Worm (Caenorhabditis elegans) whole organism, late embryonic: ENCODE results near the gene nlp-101.

Experiments used
- ama-1 ChIP-seq: fragments of 150-350 bp; optimal IDR thresholded peaks from 2 replicates; lab custom pipeline; 2014
- ceh-31 ChIP-seq: sonication (generic microtip); optimal IDR thresholded peaks from 2 replicates; lab custom pipeline; 2016; ENCODE audit warnings: missing genetic modification characterization, missing compliant biosample characterization
- dve-1 ChIP-seq: sonication (generic microtip); optimal IDR thresholded peaks from 2 replicates; lab custom pipeline; 2017; ENCODE audit warnings: antibody characterized with exemption, mild to moderate bottlenecking, missing genetic modification characterization, missing compliant biosample characterization
- hlh-8 ChIP-seq: sonication (generic microtip); optimal IDR thresholded peaks from 2 replicates; lab custom pipeline; 2016; ENCODE audit warnings: missing genotype, missing genetic modification characterization, missing compliant biosample characterization
- nfya-1 ChIP-seq: sonication (generic microtip); optimal IDR thresholded peaks from 2 replicates; lab custom pipeline; 2017; ENCODE audit warnings: missing genetic modification characterization, mild to moderate bottlenecking, missing compliant biosample characterization, antibody characterized with exemption, moderate library complexity
- pag-3 ChIP-seq: sonication (generic microtip); optimal IDR thresholded peaks from 2 replicates; lab custom pipeline; 2016; ENCODE audit warnings: missing compliant biosample characterization, missing genetic modification characterization, borderline replicate concordance
- ttx-3 ChIP-seq: sonication (generic microtip); optimal IDR thresholded peaks from 2 replicates; lab custom pipeline; 2016; ENCODE audit warnings: missing genetic modification reagents, missing genetic modification characterization, missing compliant biosample characterization

DNA sequence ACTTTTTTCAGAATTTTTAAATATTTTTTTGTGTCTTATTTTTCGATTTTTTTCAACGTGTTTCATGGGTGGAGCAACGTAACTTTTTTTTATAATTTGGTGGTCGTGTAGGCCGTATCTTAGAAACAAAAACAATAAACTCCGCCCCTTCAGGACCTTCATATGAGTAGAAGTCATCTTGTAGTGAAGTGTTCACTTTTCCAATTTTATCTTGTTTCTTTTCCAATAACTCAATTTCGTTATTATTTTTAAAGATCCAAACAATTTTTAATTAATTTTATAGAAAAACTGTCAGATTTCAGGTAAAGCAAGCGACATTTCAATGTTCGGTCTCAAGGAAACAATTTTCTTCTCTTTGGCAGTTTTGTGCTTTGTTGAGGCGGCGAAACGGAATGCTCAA is 50.2 kb downstream of the nlp-101 start, which contains the start of gene C39D10.2:
- TF ChIP-seq nfya-1 (tag; lab: Kevin White, UChicago), result no peak
- TF ChIP-seq hlh-8 (tag; lab: Kevin White, UChicago), result no peak
- no peak for TF ChIP-seq ttx-3
- TF ChIP-seq pag-3 (tag; lab: Kevin White, UChicago), result no peak
- TF ChIP-seq ama-1 (lab: Kevin White, UChicago), result no peak
- TF ChIP-seq ceh-31 (tag; lab: Kevin White, UChicago), result no peak
- no peak for TF ChIP-seq dve-1 (tag; lab: Kevin White, UChicago)
